Fruit fly (Drosophila melanogaster) whole organism, adult: Measurements from ENCODE around the gene Adar.

ENCODE experiments used
- CG11617 ChIP-seq: fragments of 200-800 bp; sonication (Bioruptor generic); optimal IDR thresholded peaks from 2 replicates; lab custom pipeline; 2017; ENCODE audit warnings: mild to moderate bottlenecking, missing biosample characterization, missing genetic modification reagents, missing genetic modification characterization
- CG12768 ChIP-seq: fragments of 200-800 bp; sonication (Bioruptor generic); optimal IDR thresholded peaks from 2 replicates; lab custom pipeline; 2017; ENCODE audit warnings: missing biosample characterization, missing genetic modification characterization, mild to moderate bottlenecking, moderate library complexity, missing genetic modification reagents
- CG14711 ChIP-seq: fragments of 200-800 bp; sonication (Bioruptor generic); optimal IDR thresholded peaks from 2 replicates; lab custom pipeline; 2018; ENCODE audit warnings: missing biosample characterization, mild to moderate bottlenecking, missing genetic modification characterization, moderate library complexity
- CG1620 ChIP-seq: fragments of 200-800 bp; sonication (Bioruptor generic); optimal IDR thresholded peaks from 2 replicates; lab custom pipeline; 2016; ENCODE audit warnings: missing biosample characterization, missing genetic modification characterization
- CG33017 ChIP-seq: fragments of 200-800 bp; sonication (Bioruptor generic); optimal IDR thresholded peaks from 2 replicates; lab custom pipeline; 2018; ENCODE audit warnings: missing biosample characterization, mild to moderate bottlenecking, missing genetic modification characterization, moderate library complexity
- CG5204 ChIP-seq: fragments of 200-800 bp; sonication (Bioruptor generic); optimal IDR thresholded peaks from 2 replicates; lab custom pipeline; 2016; ENCODE audit warnings: missing biosample characterization, missing genetic modification characterization
- CG7045 ChIP-seq: fragments of 200-800 bp; sonication (Bioruptor generic); optimal IDR thresholded peaks from 2 replicates; lab custom pipeline; 2017; ENCODE audit warnings: missing biosample characterization, mild to moderate bottlenecking, missing genetic modification characterization
- CG7101 ChIP-seq: fragments of 200-800 bp; sonication (Bioruptor generic); optimal IDR thresholded peaks from 2 replicates; lab custom pipeline; 2018; ENCODE audit warnings: missing biosample characterization, mild to moderate bottlenecking, missing genetic modification characterization, moderate library complexity
- Clk ChIP-seq: fragments of 200-800 bp; sonication (Bioruptor generic); optimal IDR thresholded peaks from 2 replicates; lab custom pipeline; 2017; ENCODE audit warnings: missing biosample characterization, missing genetic modification characterization
- Crg-1 ChIP-seq: fragments of 200-800 bp; sonication (Bioruptor generic); optimal IDR thresholded peaks from 2 replicates; lab custom pipeline; 2016; ENCODE audit warnings: missing biosample characterization, missing genetic modification characterization
- Hr96 ChIP-seq: fragments of 200-800 bp; sonication (Bioruptor generic); optimal IDR thresholded peaks from 2 replicates; lab custom pipeline; 2016; ENCODE audit warnings: missing biosample characterization, missing genetic modification characterization
- Mnt ChIP-seq: fragments of 200-800 bp; sonication (Bioruptor generic); optimal IDR thresholded peaks from 2 replicates; lab custom pipeline; 2016; ENCODE audit warnings: missing biosample characterization, mild to moderate bottlenecking, missing genetic modification characterization
- bab1 ChIP-seq: fragments of 200-800 bp; sonication (Bioruptor generic); optimal IDR thresholded peaks from 3 replicates; lab custom pipeline; 2019; ENCODE audit warnings: missing biosample characterization, mild to moderate bottlenecking, missing genetic modification characterization, moderate library complexity
- cic ChIP-seq: fragments of 200-800 bp; sonication (Bioruptor generic); optimal IDR thresholded peaks from 2 replicates; lab custom pipeline; 2017; ENCODE audit warnings: missing biosample characterization, mild to moderate bottlenecking, missing genetic modification characterization, moderate library complexity
- cnc ChIP-seq, 2 experiments: fragments of >200 bp; optimal IDR thresholded peaks; 2 replicates each; lab custom pipeline; 2017
- kay ChIP-seq: fragments of 200-800 bp; sonication (Bioruptor generic); peaks from one replicate; lab custom pipeline; 2016; ENCODE audit warnings: missing biosample characterization, missing genetic modification characterization, borderline replicate concordance
- ovo ChIP-seq: fragments of 200-800 bp; sonication (Bioruptor generic); optimal IDR thresholded peaks from 2 replicates; lab custom pipeline; 2016; ENCODE audit warnings: missing biosample characterization, missing genetic modification characterization
- pad ChIP-seq: fragments of 200-800 bp; sonication (Bioruptor generic); optimal IDR thresholded peaks from 3 replicates; lab custom pipeline; 2017; ENCODE audit warnings: missing biosample characterization, missing genetic modification characterization, mild to moderate bottlenecking, moderate library complexity, missing genetic modification reagents
- tj ChIP-seq: fragments of 200-800 bp; sonication (Bioruptor generic); optimal IDR thresholded peaks from 3 replicates; lab custom pipeline; 2017; ENCODE audit warnings: missing biosample characterization, mild to moderate bottlenecking, missing genetic modification characterization, moderate library complexity
- toe ChIP-seq: fragments of 200-800 bp; sonication (Bioruptor generic); optimal IDR thresholded peaks from 2 replicates; lab custom pipeline; 2016; ENCODE audit warnings: missing biosample characterization, missing genetic modification characterization

The Adar gene

dm6 chrX:1773532-1774346, at the start of gene Adar, which contains the start of gene prage:
Adar (plus strand) TSS chrX:1773725.
prage (plus strand) TSS chrX:1773719.
- TF ChIP-seq kay (GFP tag; lab: Kevin White, UChicago) (no peak), CG33017 (tag; lab: Kevin White, UChicago) (no peak), pad (no peak), CG7101 (peak; percentile 19), CG5204 (GFP tag; lab: Kevin White, UChicago) (no peak), cic (no peak), CG1620 (GFP tag; lab: Kevin White, UChicago) (peak; percentile 25), CG14711 (tag; lab: Kevin White, UChicago) (peak; percentile 8), CG11617 (no peak), Hr96 (peak; percentile 43), Clk (GFP tag; lab: Kevin White, UChicago) (no peak), CG7045 (GFP tag; lab: Kevin White, UChicago) (no peak), Crg-1 (no peak), CG12768 (GFP tag; lab: Kevin White, UChicago) (no peak), bab1 (GFP tag; lab: Kevin White, UChicago) (peak; percentile 15)

dm6 chrX:1735083-1735482, 38.4 kb upstream of the Adar start:
- TF ChIP-seq CG1620 (GFP tag; lab: Kevin White, UChicago) (no peak), CG33017 (tag; lab: Kevin White, UChicago) (no peak), CG7101 (no peak), bab1 (GFP tag; lab: Kevin White, UChicago) (no peak), tj (GFP tag; lab: Kevin White, UChicago) (no peak), Hr96 (no peak), kay (GFP tag; lab: Kevin White, UChicago) (no peak), cic (no peak), ovo (GFP tag; lab: Kevin White, UChicago) (no peak), pad (no peak), CG14711 (tag; lab: Kevin White, UChicago) (no peak), CG5204 (GFP tag; lab: Kevin White, UChicago) (no peak), CG12768 (GFP tag; lab: Kevin White, UChicago) (no peak), Crg-1 (no peak), Mnt (GFP tag; lab: Kevin White, UChicago) (no peak), CG11617 (no peak), cnc (optimal IDR thresholded peaks at IDR 0.05; lab: Kevin White, UChicago) (no peak), toe (no peak)

- no peak for TF ChIP-seq ovo (GFP tag; lab: Kevin White, UChicago)
- no peak for TF ChIP-seq tj (GFP tag; lab: Kevin White, UChicago)
- TF ChIP-seq CG1620 (GFP tag; lab: Kevin White, UChicago): no peak
Measured at dm6 chrX:1753938-1754566, 19.5 kb upstream of the Adar start, which contains the start of gene Scgdelta. Scgdelta (minus strand) TSS chrX:1754065.

- TF ChIP-seq Crg-1 (no peak), toe (no peak), CG11617 (no peak), CG5204 (GFP tag; lab: Kevin White, UChicago) (no peak), CG7045 (GFP tag; lab: Kevin White, UChicago) (no peak), CG14711 (tag; lab: Kevin White, UChicago) (no peak), CG12768 (GFP tag; lab: Kevin White, UChicago) (no peak), pad (peak; percentile 11), cic (peak; percentile 88), Clk (GFP tag; lab: Kevin White, UChicago) (no peak), CG33017 (tag; lab: Kevin White, UChicago) (no peak), bab1 (GFP tag; lab: Kevin White, UChicago) (peak; percentile 85), cnc (optimal IDR thresholded peaks at IDR 0.05; lab: Kevin White, UChicago) (no peak), kay (GFP tag; lab: Kevin White, UChicago) (no peak), CG1620 (GFP tag; lab: Kevin White, UChicago) (peak; percentile 11), CG7101 (peak; percentile 32), ovo (GFP tag; lab: Kevin White, UChicago) (no peak), Hr96 (no peak), Mnt (GFP tag; lab: Kevin White, UChicago) (no peak), tj (GFP tag; lab: Kevin White, UChicago) (no peak)
Measured at dm6 chrX:1772626-1773025, 899 bp upstream of the Adar start.

dm6 chrX:1774347-1774829, 863 bp downstream of the Adar start:
- TF ChIP-seq CG7045 (GFP tag; lab: Kevin White, UChicago) (no peak), Mnt (GFP tag; lab: Kevin White, UChicago) (peak; percentile 48), pad (peak; percentile 72)

dm6 chrX:1789266-1789665, 15.7 kb downstream of the Adar start, which contains the start of gene CG32806:
CG32806 (plus strand) TSS chrX:1789566.
- TF ChIP-seq bab1 (GFP tag; lab: Kevin White, UChicago) (no peak), CG33017 (tag; lab: Kevin White, UChicago) (no peak), CG11617 (no peak), Mnt (GFP tag; lab: Kevin White, UChicago) (no peak), tj (GFP tag; lab: Kevin White, UChicago) (no peak), pad (no peak), ovo (GFP tag; lab: Kevin White, UChicago) (no peak), cic (no peak), CG12768 (GFP tag; lab: Kevin White, UChicago) (no peak), CG7045 (GFP tag; lab: Kevin White, UChicago) (no peak), Clk (GFP tag; lab: Kevin White, UChicago) (no peak), cnc (optimal IDR thresholded peaks at IDR 0.05; lab: Kevin White, UChicago) (no peak), CG14711 (tag; lab: Kevin White, UChicago) (no peak), Crg-1 (no peak), Hr96 (no peak), kay (GFP tag; lab: Kevin White, UChicago) (no peak)
